Fruit fly (Drosophila melanogaster): ENCODE results near the gene Polr2H.

dm6 chr3L:21744169-21744568 lies 15.4 kb downstream of the Polr2H start, which contains the start of gene CG14565:
- TF ChIP-seq Antp (GFP tag; optimal IDR thresholded peaks at IDR 0.05) (no peak), Lhr (GFP tag; optimal IDR thresholded peaks at IDR 0.05) (no peak), gce (GFP tag; IDR thresholded peaks at IDR 0.05) (no peak), row (GFP tag; IDR thresholded peaks at IDR 0.05) (no peak), h (optimal IDR thresholded peaks at IDR 0.05) (no peak), sug (tag; optimal IDR thresholded peaks at IDR 0.05) (no peak), CG13123 (GFP tag; optimal IDR thresholded peaks at IDR 0.05) (no peak), CG10565 (GFP tag; optimal IDR thresholded peaks at IDR 0.05) (no peak), ro (GFP tag; IDR thresholded peaks at IDR 0.05) (no peak)

Measured in whole organism, embryonic.